Fruit fly (Drosophila melanogaster) whole organism, prepupa: Measurements from ENCODE around the gene Phae2.

Source experiments
- CG16779 ChIP-seq: fragments of 200-800 bp; sonication (Bioruptor generic); optimal IDR thresholded peaks from 3 replicates; lab custom pipeline; 2017; ENCODE audit warnings: missing biosample characterization, mild to moderate bottlenecking, missing genetic modification characterization
- CG32006 ChIP-seq: fragments of 200-800 bp; sonication (Bioruptor generic); optimal IDR thresholded peaks from 3 replicates; lab custom pipeline; 2017; ENCODE audit warnings: missing biosample characterization, mild to moderate bottlenecking, missing genetic modification characterization
- CG6163 ChIP-seq: fragments of 200-800 bp; sonication (Bioruptor generic); IDR thresholded peaks from 3 replicates; pipeline ENCODE4 v1.3.6; 2022; ENCODE audit warnings: missing biosample characterization, missing genetic modification characterization
- CG6808 ChIP-seq: fragments of 200-800 bp; sonication (Bioruptor generic); optimal IDR thresholded peaks from 3 replicates; lab custom pipeline; 2017; ENCODE audit warnings: missing biosample characterization, missing genetic modification characterization, mild to moderate bottlenecking, moderate library complexity, missing genetic modification reagents
- CG9139 ChIP-seq: fragments of 200-800 bp; sonication (Bioruptor generic); optimal IDR thresholded peaks from 3 replicates; lab custom pipeline; 2017; ENCODE audit warnings: missing biosample characterization, mild to moderate bottlenecking, missing genetic modification characterization
- Lpt ChIP-seq: fragments of 200-800 bp; sonication (Bioruptor generic); optimal IDR thresholded peaks from 3 replicates; lab custom pipeline; 2016; ENCODE audit warnings: missing biosample characterization, missing genetic modification characterization
- cyc ChIP-seq: fragments of 200-800 bp; sonication (Bioruptor generic); optimal IDR thresholded peaks from 3 replicates; lab custom pipeline; 2016; ENCODE audit warnings: missing biosample characterization, missing genetic modification characterization
- fd85E ChIP-seq: fragments of 200-800 bp; sonication (Bioruptor generic); optimal IDR thresholded peaks from 3 replicates; lab custom pipeline; 2016; ENCODE audit warnings: missing biosample characterization, missing genetic modification characterization
- fkh ChIP-seq: fragments of 200-800 bp; sonication (Bioruptor generic); optimal IDR thresholded peaks from 3 replicates; lab custom pipeline; 2017; ENCODE audit warnings: missing biosample characterization, mild to moderate bottlenecking, missing genetic modification characterization, moderate library complexity

- no peak for TF ChIP-seq fd85E (GFP tag; lab: Kevin White, UChicago)
- no peak for TF ChIP-seq CG6163 (GFP tag; lab: Robert Waterston, UW)
- TF ChIP-seq CG32006 (GFP tag; lab: Kevin White, UChicago), result no peak
- no peak for TF ChIP-seq fkh (GFP tag; lab: Kevin White, UChicago)
- TF ChIP-seq CG16779 (tag; lab: Kevin White, UChicago), result no peak
- no peak for TF ChIP-seq CG6808 (GFP tag; lab: Kevin White, UChicago)
- TF ChIP-seq cyc, result no peak
- TF ChIP-seq Lpt (GFP tag; lab: Kevin White, UChicago), result no peak
- TF ChIP-seq CG9139, result no peak
Measured at dm6 chr2L:12092041-12092440, 18.9 kb upstream of the Phae2 start.
